Fruit fly (Drosophila melanogaster): Measurements from ENCODE around the gene CG14052.

- no peak for TF ChIP-seq CG8159 (tag; optimal IDR thresholded peaks at IDR 0.05)
- TF ChIP-seq CG32121 (GFP tag; IDR thresholded peaks at IDR 0.05): no peak
- no peak for TF ChIP-seq fd96Ca (GFP tag; IDR thresholded peaks at IDR 0.05)
- TF ChIP-seq Pif1A (GFP tag; optimal IDR thresholded peaks at IDR 0.05): no peak
- no peak for TF ChIP-seq EcR (GFP tag; optimal IDR thresholded peaks at IDR 0.05)
- TF ChIP-seq Snoo (tag; optimal IDR thresholded peaks at IDR 0.05): no peak
- TF ChIP-seq CG14655 (GFP tag; optimal IDR thresholded peaks at IDR 0.05): no peak
- no peak for TF ChIP-seq CG13204 (GFP tag; optimal IDR thresholded peaks at IDR 0.05)
- TF ChIP-seq CG34367 (tag; optimal IDR thresholded peaks at IDR 0.05): no peak
- no peak for TF ChIP-seq CG17806 (tag; optimal IDR thresholded peaks at IDR 0.05)
- no peak for TF ChIP-seq CG8301 (tag; optimal IDR thresholded peaks at IDR 0.05)
- no peak for TF ChIP-seq rn (GFP tag; IDR thresholded peaks at IDR 0.05)
- no peak for TF ChIP-seq CG9948 (tag; optimal IDR thresholded peaks at IDR 0.05)
These were observed 42.7 kb upstream of the CG14052 start, which contains the start of gene pn for dm6 chrX:2180750-2181261.
